In genomic region chrIV:7923982-7924480, ce11 we compare ENCODE assay signal across 7 worm cellular contexts.
TF ChIP-seq lines count a peak whose summit lies in the region.

Gene xpo-3, minus strand, starts transcription at chrIV:7924032.
Gene C49H3.3, plus strand, starts transcription at chrIV:7924350.

TF ChIP-seq in whole organism, L1 larva, 84 proteins besides CTCF, POLR2A, EP300 and RAD21 (continues in another document):
- TF ChIP-seq C04F5.9 (tag; optimal IDR thresholded peaks at IDR 0.05; lab: Kevin White, UChicago), result no peak
- peak; percentile 9 for TF ChIP-seq unc-130 (tag; optimal IDR thresholded peaks at IDR 0.05; lab: Kevin White, UChicago)
- no peak for TF ChIP-seq snpc-4 (tag; optimal IDR thresholded peaks at IDR 0.05; lab: Kevin White, UChicago)
- peak; percentile 44 to 74 for TF ChIP-seq lin-35 (GFP tag; optimal IDR thresholded peaks at IDR 0.05; lab: Kevin White, UChicago)
- peak; percentile 63 for TF ChIP-seq mep-1 (tag; optimal IDR thresholded peaks at IDR 0.05; lab: Kevin White, UChicago)
- TF ChIP-seq dpl-1 (GFP tag; optimal IDR thresholded peaks at IDR 0.05; lab: Kevin White, UChicago), result peak; percentile 23 to 57 (median 24)
- peak; percentile 32 for TF ChIP-seq C16A3.4 (tag; optimal IDR thresholded peaks at IDR 0.05; lab: Kevin White, UChicago)
- TF ChIP-seq F16B12.6 (tag; optimal IDR thresholded peaks at IDR 0.05; lab: Kevin White, UChicago), result peak; percentile 29
- peak; percentile 47 to 70 for TF ChIP-seq lsy-2 (tag; optimal IDR thresholded peaks at IDR 0.05; lab: Kevin White, UChicago)
- peak; percentile 13 for TF ChIP-seq fkh-10 (GFP tag; optimal IDR thresholded peaks at IDR 0.05; lab: Kevin White, UChicago)
- TF ChIP-seq snu-23 (GFP tag; optimal IDR thresholded peaks at IDR 0.05; lab: Kevin White, UChicago), result peak; percentile 34
- TF ChIP-seq skn-1 (tag; optimal IDR thresholded peaks at IDR 0.05; lab: Kevin White, UChicago), result peak; percentile 2
- no peak for TF ChIP-seq irx-1 (tag; optimal IDR thresholded peaks at IDR 0.05; lab: Kevin White, UChicago)

TF ChIP-seq in whole organism, L2 larva, 48 proteins besides CTCF, POLR2A, EP300 and RAD21:
- peak; percentile 50 for TF ChIP-seq crh-2 (tag; optimal IDR thresholded peaks at IDR 0.05; lab: Kevin White, UChicago)
- peak; percentile 26 for TF ChIP-seq nhr-25 (tag; optimal IDR thresholded peaks at IDR 0.05; lab: Kevin White, UChicago)
- TF ChIP-seq C34F6.9 (tag; optimal IDR thresholded peaks at IDR 0.05; lab: Kevin White, UChicago), result peak; percentile 58
- TF ChIP-seq lsy-2 (tag; optimal IDR thresholded peaks at IDR 0.05; lab: Kevin White, UChicago), result peak in 1 of 2 experiments; percentile 69
- TF ChIP-seq fos-1 (tag; optimal IDR thresholded peaks at IDR 0.05; lab: Kevin White, UChicago), result peak; percentile 5
- peak; percentile 50 for TF ChIP-seq nhr-129 (tag; optimal IDR thresholded peaks at IDR 0.05; lab: Kevin White, UChicago)
- TF ChIP-seq unc-55 (GFP tag; optimal IDR thresholded peaks at IDR 0.05; lab: Kevin White, UChicago), result peak; percentile 63
- no peak for TF ChIP-seq blmp-1 (tag; optimal IDR thresholded peaks at IDR 0.05; lab: Kevin White, UChicago; ENCODE audit: insufficient read depth)
- no peak for TF ChIP-seq skn-1 (tag; optimal IDR thresholded peaks at IDR 0.05; lab: Kevin White, UChicago)

TF ChIP-seq in whole organism, L3 larva, 47 proteins besides CTCF, POLR2A, EP300 and RAD21:
- TF ChIP-seq mdl-1 (tag; optimal IDR thresholded peaks at IDR 0.05; lab: Kevin White, UChicago), result no peak
- TF ChIP-seq ztf-4 (tag; optimal IDR thresholded peaks at IDR 0.05; lab: Kevin White, UChicago), result no peak
- peak; percentile 76 for TF ChIP-seq lin-39 (tag; optimal IDR thresholded peaks at IDR 0.05; lab: Kevin White, UChicago)
- TF ChIP-seq nhr-25 (tag; optimal IDR thresholded peaks at IDR 0.05; lab: Kevin White, UChicago), result peak; percentile 34
- TF ChIP-seq egl-5 (tag; optimal IDR thresholded peaks at IDR 0.05; lab: Kevin White, UChicago), result peak; percentile 56
- no peak for TF ChIP-seq nhr-11 (tag; optimal IDR thresholded peaks at IDR 0.05; lab: Kevin White, UChicago)
- TF ChIP-seq hmg-11 (tag; optimal IDR thresholded peaks at IDR 0.05; lab: Kevin White, UChicago), result peak; percentile 29
- peak; percentile 38 for TF ChIP-seq ama-1 (optimal IDR thresholded peaks at IDR 0.05; lab: Kevin White, UChicago)
- peak; percentile 33 for TF ChIP-seq lin-15B (tag; optimal IDR thresholded peaks at IDR 0.05; lab: Kevin White, UChicago)
- TF ChIP-seq pha-4 (tag; optimal IDR thresholded peaks at IDR 0.05; lab: Kevin White, UChicago), result peak; percentile 63
- TF ChIP-seq nfya-1 (tag; optimal IDR thresholded peaks at IDR 0.05; lab: Kevin White, UChicago; ENCODE audit: insufficient read depth), result peak; percentile 57
- TF ChIP-seq ceh-9 (tag; optimal IDR thresholded peaks at IDR 0.05; lab: Kevin White, UChicago), result no peak
- TF ChIP-seq elt-3 (tag; optimal IDR thresholded peaks at IDR 0.05; lab: Kevin White, UChicago), result no peak
- TF ChIP-seq elt-2 (tag; optimal IDR thresholded peaks at IDR 0.05; lab: Kevin White, UChicago), result peak; percentile 30

TF ChIP-seq in whole organism, L4 larva, 104 proteins besides CTCF, POLR2A, EP300 and RAD21 (continues in another document):
- TF ChIP-seq hlh-11 (tag; optimal IDR thresholded peaks at IDR 0.05; lab: Kevin White, UChicago), result peak; percentile 27
- peak; percentile 51 for TF ChIP-seq aha-1 (tag; lab: Kevin White, UChicago)
- no peak for TF ChIP-seq nhr-11 (tag; optimal IDR thresholded peaks at IDR 0.05; lab: Kevin White, UChicago)
- no peak for TF ChIP-seq lin-1 (GFP tag; IDR thresholded peaks at IDR 0.05; lab: Robert Waterston, UW)
- TF ChIP-seq lin-38 (GFP tag; IDR thresholded peaks at IDR 0.05; lab: Robert Waterston, UW), result 0 out of 2 replicates have a peak, but pooled peaks have one; percentile 22
- peak; percentile 52 for TF ChIP-seq mep-1 (tag; optimal IDR thresholded peaks at IDR 0.05; lab: Kevin White, UChicago)
- TF ChIP-seq rbr-2 (tag; optimal IDR thresholded peaks at IDR 0.05; lab: Kevin White, UChicago), result peak; percentile 15
- peak; percentile 24 for TF ChIP-seq nhr-77 (tag; optimal IDR thresholded peaks at IDR 0.05; lab: Kevin White, UChicago)
- peak in 1 of 2 experiments; percentile 54 for TF ChIP-seq mdl-1 (tag; optimal IDR thresholded peaks at IDR 0.05; lab: Kevin White, UChicago)
- peak; percentile 51 for TF ChIP-seq dpl-1 (GFP tag; optimal IDR thresholded peaks at IDR 0.05; lab: Kevin White, UChicago)
- TF ChIP-seq nhr-28 (tag; optimal IDR thresholded peaks at IDR 0.05; lab: Kevin White, UChicago), result peak; percentile 10
- no peak for TF ChIP-seq F10B5.3 (tag; optimal IDR thresholded peaks at IDR 0.05; lab: Kevin White, UChicago)
- no peak for TF ChIP-seq zip-2 (tag; optimal IDR thresholded peaks at IDR 0.05; lab: Kevin White, UChicago)
- peak; percentile 80 for TF ChIP-seq hlh-30 (tag; optimal IDR thresholded peaks at IDR 0.05; lab: Kevin White, UChicago; ENCODE audit: insufficient read depth)

TF ChIP-seq in whole organism, late embryonic, 69 proteins besides CTCF, POLR2A, EP300 and RAD21:
- TF ChIP-seq hlh-30 (tag; optimal IDR thresholded peaks at IDR 0.05; lab: Kevin White, UChicago; ENCODE audit: insufficient read depth) (peak; percentile 3), ceh-31 (tag; optimal IDR thresholded peaks at IDR 0.05; lab: Kevin White, UChicago) (peak; percentile 14), K02D7.2 (tag; optimal IDR thresholded peaks at IDR 0.05; lab: Kevin White, UChicago) (no peak), hlh-6 (tag; optimal IDR thresholded peaks at IDR 0.05; lab: Kevin White, UChicago) (no peak), unc-42 (tag; optimal IDR thresholded peaks at IDR 0.05; lab: Kevin White, UChicago) (peak; percentile 51), npax-4 (tag; optimal IDR thresholded peaks at IDR 0.05; lab: Kevin White, UChicago) (no peak), che-1 (tag; optimal IDR thresholded peaks at IDR 0.05; lab: Kevin White, UChicago) (no peak)
TF ChIP-seq in whole organism, late embryonic: peak in this region for 3.

TF ChIP-seq in whole organism, mixed stage, embryonic, 35 proteins besides CTCF, POLR2A, EP300 and RAD21:
- no peak for TF ChIP-seq nhr-76 (tag; optimal IDR thresholded peaks at IDR 0.05; lab: Kevin White, UChicago)
- no peak for TF ChIP-seq mab-5 (tag; optimal IDR thresholded peaks at IDR 0.05; lab: Kevin White, UChicago)
- no peak for TF ChIP-seq ceh-39 (tag; optimal IDR thresholded peaks at IDR 0.05; lab: Kevin White, UChicago)
- TF ChIP-seq lin-13 (tag; optimal IDR thresholded peaks at IDR 0.05; lab: Kevin White, UChicago), result peak; percentile 11
- no peak for TF ChIP-seq ztf-11 (tag; optimal IDR thresholded peaks at IDR 0.05; lab: Kevin White, UChicago)
- TF ChIP-seq mep-1 (tag; optimal IDR thresholded peaks at IDR 0.05; lab: Kevin White, UChicago), result peak; percentile 78
- TF ChIP-seq ces-1 (GFP tag; optimal IDR thresholded peaks at IDR 0.05; lab: Kevin White, UChicago), result peak; percentile 68
- peak; percentile 55 for TF ChIP-seq ham-2 (GFP tag; optimal IDR thresholded peaks at IDR 0.05; lab: Kevin White, UChicago)
- no peak for TF ChIP-seq elt-3 (tag; optimal IDR thresholded peaks at IDR 0.05; lab: Kevin White, UChicago)
- peak; percentile 18 for TF ChIP-seq lsy-2 (tag; optimal IDR thresholded peaks at IDR 0.05; lab: Kevin White, UChicago)
- TF ChIP-seq unc-62 (GFP tag; optimal IDR thresholded peaks at IDR 0.05; lab: Kevin White, UChicago), result no peak
- TF ChIP-seq lin-32 (GFP tag; optimal IDR thresholded peaks at IDR 0.05; lab: Kevin White, UChicago), result no peak
- TF ChIP-seq blmp-1 (tag; optimal IDR thresholded peaks at IDR 0.05; lab: Kevin White, UChicago), result no peak

TF ChIP-seq in whole organism, young adult, 124 proteins besides CTCF, POLR2A, EP300 and RAD21:
- TF ChIP-seq hlh-26 (GFP tag; conservative IDR thresholded peaks at IDR 0.05; lab: Robert Waterston, UW) (no peak), hmg-1.2 (GFP tag; IDR thresholded peaks at IDR 0.05; lab: Robert Waterston, UW) (peak; percentile 17; the same call in 1 of the 2 replicates), F33H1.4 (GFP tag; IDR thresholded peaks at IDR 0.05; lab: Robert Waterston, UW) (peak; percentile 74), ceh-40 (GFP tag; IDR thresholded peaks at IDR 0.05; lab: Robert Waterston, UW) (no peak), attf-5 (GFP tag; optimal IDR thresholded peaks at IDR 0.05; lab: Kevin White, UChicago) (peak; percentile 56), nfya-2 (GFP tag; IDR thresholded peaks at IDR 0.05; lab: Robert Waterston, UW) (no peak), chd-7 (tag; optimal IDR thresholded peaks at IDR 0.05; lab: Kevin White, UChicago) (no peak), cebp-1 (GFP tag; IDR thresholded peaks at IDR 0.05; lab: Robert Waterston, UW) (no peak), cebp-1 (tag; optimal IDR thresholded peaks at IDR 0.05; lab: Kevin White, UChicago) (peak; percentile 25), nhr-179 (tag; optimal IDR thresholded peaks at IDR 0.05; lab: Kevin White, UChicago) (no peak), nhr-80 (tag; optimal IDR thresholded peaks at IDR 0.05; lab: Kevin White, UChicago) (peak; percentile 37), F57A8.1 (GFP tag; optimal IDR thresholded peaks at IDR 0.05; lab: Kevin White, UChicago) (no peak)
